Worm (Caenorhabditis elegans) whole organism, L2 larva: ENCODE measurements around the gene gldi-3.
A peak's percentile ranks its signal among the peaks of the same experiment; 100 is the strongest.

Experiments
- C34F6.9 ChIP-seq: fragments of 150-350 bp; optimal IDR thresholded peaks from 2 replicates; lab custom pipeline; 2014; ENCODE audit warnings: missing biosample characterization, missing genetic modification characterization
- F13H6.1 ChIP-seq: sonication (generic microtip); optimal IDR thresholded peaks from 2 replicates; lab custom pipeline; 2016; ENCODE audit warnings: missing genetic modification characterization, missing compliant biosample characterization
- R02D3.7 ChIP-seq: fragments of 150-350 bp; optimal IDR thresholded peaks from 2 replicates; lab custom pipeline; 2014; ENCODE audit warnings: missing biosample characterization, missing genetic modification characterization
- Y55F3AM.14 ChIP-seq: fragments of 200-800 bp; sonication (Bioruptor generic); optimal IDR thresholded peaks from 2 replicates; lab custom pipeline; 2018; ENCODE audit warnings: mild to moderate bottlenecking, missing genetic modification characterization, missing compliant biosample characterization
- ZK546.5 ChIP-seq: sonication (generic microtip); optimal IDR thresholded peaks from 2 replicates; lab custom pipeline; 2017; ENCODE audit warnings: missing biosample characterization, missing genetic modification characterization
- aly-2 ChIP-seq: fragments of 150-350 bp; optimal IDR thresholded peaks from 2 replicates; lab custom pipeline; 2014; ENCODE audit warnings: missing biosample characterization, missing genetic modification characterization
- ama-1 ChIP-seq: fragments of 150-350 bp; optimal IDR thresholded peaks from 2 replicates; lab custom pipeline; 2018; ENCODE audit warnings: inconsistent platforms
- ceh-16 ChIP-seq: fragments of 150-350 bp; optimal IDR thresholded peaks from 2 replicates; lab custom pipeline; 2014; ENCODE audit warnings: missing biosample characterization, missing genetic modification characterization
- ceh-82 ChIP-seq: fragments of 150-350 bp; optimal IDR thresholded peaks from 2 replicates; lab custom pipeline; 2014; ENCODE audit warnings: missing biosample characterization, missing genetic modification characterization
- crh-2 ChIP-seq: sonication (generic microtip); optimal IDR thresholded peaks from 2 replicates; lab custom pipeline; 2017; ENCODE audit warnings: missing biosample characterization, missing genetic modification characterization
- dmd-4 ChIP-seq: sonication (generic microtip); optimal IDR thresholded peaks from 2 replicates; lab custom pipeline; 2017; ENCODE audit warnings: missing biosample characterization, missing genetic modification characterization
- elt-1 ChIP-seq: fragments of 150-350 bp; optimal IDR thresholded peaks from 2 replicates; lab custom pipeline; 2014; ENCODE audit warnings: missing biosample characterization, missing genetic modification characterization
- elt-3 ChIP-seq: sonication (generic microtip); optimal IDR thresholded peaks from 2 replicates; lab custom pipeline; 2017; ENCODE audit warnings: missing biosample characterization, missing genetic modification characterization
- fos-1 ChIP-seq: fragments of 150-350 bp; optimal IDR thresholded peaks from 2 replicates; lab custom pipeline; 2014; ENCODE audit warnings: missing biosample characterization, missing genetic modification characterization
- gmeb-1 ChIP-seq: fragments of 150-350 bp; optimal IDR thresholded peaks from 2 replicates; lab custom pipeline; 2014; ENCODE audit warnings: missing biosample characterization, missing genetic modification characterization
- lin-11 ChIP-seq: fragments of 150-350 bp; sonication (generic microtip); optimal IDR thresholded peaks from 2 replicates; lab custom pipeline; 2014; ENCODE audit warnings: missing biosample characterization, missing genetic modification characterization, inconsistent platforms, mixed read lengths
- lin-13 ChIP-seq: fragments of 150-350 bp; optimal IDR thresholded peaks from 2 replicates; lab custom pipeline; 2014; ENCODE audit warnings: missing biosample characterization, missing genetic modification reagents, missing genetic modification characterization
- lin-39 ChIP-seq: fragments of 150-350 bp; optimal IDR thresholded peaks from 2 replicates; lab custom pipeline; 2014; ENCODE audit warnings: missing biosample characterization, missing genetic modification reagents, missing genetic modification characterization
- lsy-2 ChIP-seq, 2 experiments: fragments of 150-350 bp in 1 of 2; sonication (generic microtip) in 1 of 2; optimal IDR thresholded peaks; 2 replicates each; lab custom pipeline; 2014 to 2017; ENCODE audit warnings: missing biosample characterization in 2 of 2, missing genetic modification characterization in 2 of 2
- mab-5 ChIP-seq: fragments of 150-350 bp; optimal IDR thresholded peaks from 2 replicates; lab custom pipeline; 2014; ENCODE audit warnings: missing biosample characterization, missing genetic modification characterization
- mbf-1 ChIP-seq: sonication (generic microtip); optimal IDR thresholded peaks from 2 replicates; lab custom pipeline; 2017; ENCODE audit warnings: missing biosample characterization, missing genetic modification characterization
- mdl-1 ChIP-seq, 2 experiments: fragments of 150-350 bp in 1 of 2; sonication (generic microtip) in 1 of 2; optimal IDR thresholded peaks; 2 replicates each; lab custom pipeline; 2017; ENCODE audit warnings: missing biosample characterization in 2 of 2, missing genetic modification characterization in 2 of 2
- nhr-10 ChIP-seq: sonication (generic microtip); optimal IDR thresholded peaks from 2 replicates; lab custom pipeline; 2017; ENCODE audit warnings: missing biosample characterization, missing genetic modification characterization
- nhr-11 ChIP-seq: fragments of 150-350 bp; optimal IDR thresholded peaks from 2 replicates; lab custom pipeline; 2014; ENCODE audit warnings: missing biosample characterization, missing genetic modification characterization
- nhr-12 ChIP-seq: fragments of 150-350 bp; optimal IDR thresholded peaks from 2 replicates; lab custom pipeline; 2014; ENCODE audit warnings: missing biosample characterization, missing genetic modification characterization
- nhr-129 ChIP-seq: fragments of 150-350 bp; optimal IDR thresholded peaks from 2 replicates; lab custom pipeline; 2014; ENCODE audit warnings: missing biosample characterization, missing genetic modification characterization
- nhr-237 ChIP-seq: fragments of 150-350 bp; optimal IDR thresholded peaks from 2 replicates; lab custom pipeline; 2014; ENCODE audit warnings: missing biosample characterization, missing genetic modification characterization
- nhr-25 ChIP-seq: fragments of 150-350 bp; sonication (generic microtip); optimal IDR thresholded peaks from 3 replicates; lab custom pipeline; 2014; ENCODE audit warnings: missing biosample characterization, missing genetic modification characterization
- nhr-6 ChIP-seq: fragments of 150-350 bp; optimal IDR thresholded peaks from 2 replicates; lab custom pipeline; 2014; ENCODE audit warnings: missing biosample characterization, missing genetic modification characterization
- nhr-77 ChIP-seq: fragments of 150-350 bp; optimal IDR thresholded peaks from 2 replicates; lab custom pipeline; 2014; ENCODE audit warnings: missing biosample characterization, missing genetic modification characterization
- peb-1 ChIP-seq: fragments of 150-350 bp; optimal IDR thresholded peaks from 2 replicates; lab custom pipeline; 2014; ENCODE audit warnings: missing biosample characterization, missing genetic modification characterization
- sem-4 ChIP-seq: fragments of 150-350 bp; optimal IDR thresholded peaks from 2 replicates; lab custom pipeline; 2014; ENCODE audit warnings: missing biosample characterization, missing genetic modification reagents, missing genetic modification characterization
- skn-1 ChIP-seq: sonication (generic microtip); optimal IDR thresholded peaks from 2 replicates; lab custom pipeline; 2017; ENCODE audit warnings: missing biosample characterization, missing genetic modification characterization
- sma-3 ChIP-seq: sonication (generic microtip); optimal IDR thresholded peaks from 2 replicates; lab custom pipeline; 2016; ENCODE audit warnings: missing genetic modification reagents, missing genetic modification characterization, missing compliant biosample characterization
- sma-9 ChIP-seq, 2 experiments: fragments of 150-350 bp in 1 of 2; sonication (generic microtip) in 1 of 2; optimal IDR thresholded peaks; 2 replicates each; lab custom pipeline; 2014 to 2016; ENCODE audit warnings: missing genetic modification characterization in 2 of 2, mild to moderate bottlenecking in 1 of 2, missing biosample characterization in 1 of 2, missing compliant biosample characterization in 1 of 2, missing genetic modification reagents in 1 of 2, moderate library complexity in 1 of 2
- unc-39 ChIP-seq: fragments of 150-350 bp; optimal IDR thresholded peaks from 2 replicates; lab custom pipeline; 2014; ENCODE audit warnings: missing biosample characterization, missing genetic modification characterization
- unc-55 ChIP-seq: fragments of 150-350 bp; sonication (generic microtip); optimal IDR thresholded peaks from 3 replicates; lab custom pipeline; 2014; ENCODE audit warnings: missing biosample characterization, missing genetic modification reagents, missing genetic modification characterization
- unc-62 ChIP-seq: fragments of 150-350 bp; optimal IDR thresholded peaks from 2 replicates; lab custom pipeline; 2014; ENCODE audit warnings: missing biosample characterization, missing genetic modification reagents, missing genetic modification characterization
- zag-1 ChIP-seq: fragments of 150-350 bp; optimal IDR thresholded peaks from 2 replicates; lab custom pipeline; 2014; ENCODE audit warnings: missing biosample characterization, missing genetic modification characterization
- ztf-11 ChIP-seq: sonication (generic microtip); optimal IDR thresholded peaks from 2 replicates; lab custom pipeline; 2017; ENCODE audit warnings: missing biosample characterization, missing genetic modification characterization
- ztf-4 ChIP-seq: fragments of 150-350 bp; optimal IDR thresholded peaks from 2 replicates; lab custom pipeline; 2014; ENCODE audit warnings: missing biosample characterization, missing genetic modification characterization

The gldi-3 gene

ce11 chrII:9285171-9286025, 5.5 kb upstream of the gldi-3 start, which contains the start of gene mtrr-1:
Gene mtrr-1 (plus strand): TSS chrII:9285975.
- TF ChIP-seq nhr-77 (tag; lab: Kevin White, UChicago) (no peak), unc-55 (peak; percentile 66), crh-2 (tag; lab: Kevin White, UChicago) (peak; percentile 30), mab-5 (tag; lab: Kevin White, UChicago) (peak; percentile 48), ztf-4 (tag; lab: Kevin White, UChicago) (peak; percentile 52), ama-1 (lab: Kevin White, UChicago) (peak; percentile 58), lsy-2 (tag; optimal IDR thresholded peaks at IDR 0.05; lab: Kevin White, UChicago) (peak in 1 of 2 experiments; percentile 86), nhr-129 (no peak), aly-2 (no peak), lin-39 (tag; lab: Kevin White, UChicago) (no peak), C34F6.9 (tag; lab: Kevin White, UChicago) (peak; percentile 2), lin-13 (GFP tag; lab: Kevin White, UChicago) (peak; percentile 11), nhr-25 (tag; lab: Kevin White, UChicago) (peak; percentile 3), dmd-4 (no peak), sma-9 (GFP tag; optimal IDR thresholded peaks at IDR 0.05; lab: Kevin White, UChicago) (peak; percentile 53), sma-9 (tag; optimal IDR thresholded peaks at IDR 0.05; lab: Kevin White, UChicago) (no peak), skn-1 (tag; lab: Kevin White, UChicago) (no peak), fos-1 (tag; lab: Kevin White, UChicago) (peak; percentile 6), nhr-237 (no peak)

ce11 chrII:9284358-9285170, 4.7 kb upstream of the gldi-3 start:
- TF ChIP-seq lsy-2 (tag; optimal IDR thresholded peaks at IDR 0.05; lab: Kevin White, UChicago) (no peak), peb-1 (tag; lab: Kevin White, UChicago) (peak; percentile 56), nhr-129 (peak; percentile 13), fos-1 (tag; lab: Kevin White, UChicago) (peak; percentile 49), F13H6.1 (peak; percentile 45), dmd-4 (no peak), sma-9 (GFP tag; optimal IDR thresholded peaks at IDR 0.05; lab: Kevin White, UChicago) (peak; percentile 44), sma-9 (tag; optimal IDR thresholded peaks at IDR 0.05; lab: Kevin White, UChicago) (no peak), nhr-6 (tag; lab: Kevin White, UChicago) (peak; percentile 23), nhr-10 (tag; lab: Kevin White, UChicago) (no peak), crh-2 (tag; lab: Kevin White, UChicago) (peak; percentile 32), skn-1 (tag; lab: Kevin White, UChicago) (peak; percentile 51), ama-1 (lab: Kevin White, UChicago) (peak; percentile 62)

ce11 chrII:9283668-9284357, 3.9 kb upstream of the gldi-3 start:
- TF ChIP-seq unc-39 (no peak), nhr-12 (tag; lab: Kevin White, UChicago) (no peak), zag-1 (tag; lab: Kevin White, UChicago) (no peak), dmd-4 (no peak), ztf-11 (tag; lab: Kevin White, UChicago) (no peak), R02D3.7 (tag; lab: Kevin White, UChicago) (no peak), sma-3 (GFP tag; lab: Kevin White, UChicago) (peak; percentile 62), nhr-237 (no peak), lin-13 (GFP tag; lab: Kevin White, UChicago) (peak; percentile 10), nhr-129 (peak; percentile 94), elt-1 (no peak), mab-5 (tag; lab: Kevin White, UChicago) (no peak), mbf-1 (tag; lab: Kevin White, UChicago) (no peak), ZK546.5 (tag; lab: Kevin White, UChicago) (no peak), mdl-1 (tag; optimal IDR thresholded peaks at IDR 0.05; lab: Kevin White, UChicago) (peak; percentile 71 to 90), crh-2 (tag; lab: Kevin White, UChicago) (peak; percentile 83), sem-4 (tag; lab: Kevin White, UChicago) (no peak), unc-62 (GFP tag; lab: Kevin White, UChicago) (no peak), ceh-16 (tag; lab: Kevin White, UChicago) (peak; percentile 82), ama-1 (lab: Kevin White, UChicago) (no peak), lsy-2 (tag; optimal IDR thresholded peaks at IDR 0.05; lab: Kevin White, UChicago) (peak in 1 of 2 experiments; percentile 80), nhr-6 (tag; lab: Kevin White, UChicago) (peak; percentile 33), nhr-77 (tag; lab: Kevin White, UChicago) (no peak), fos-1 (tag; lab: Kevin White, UChicago) (peak; percentile 90), gmeb-1 (tag; lab: Kevin White, UChicago) (peak; percentile 74), ztf-4 (tag; lab: Kevin White, UChicago) (no peak), nhr-25 (tag; lab: Kevin White, UChicago) (peak; percentile 32), skn-1 (tag; lab: Kevin White, UChicago) (no peak), Y55F3AM.14 (GFP tag; lab: Kevin White, UChicago) (peak; percentile 8), aly-2 (no peak), F13H6.1 (peak; percentile 79), nhr-11 (tag; lab: Kevin White, UChicago) (no peak), elt-3 (tag; lab: Kevin White, UChicago) (no peak), ceh-82 (no peak), lin-11 (tag; lab: Kevin White, UChicago) (no peak)
